Fruit fly (Drosophila melanogaster): Measurements from ENCODE around the gene CG7768.

Gene CG7768

dm6 chr3L:14195714-14196113 is 22.3 kb upstream of the CG7768 start (continued):
- TF ChIP-seq ci (GFP tag; IDR thresholded peaks at IDR 0.05) (peak; percentile 82), CG2875 (GFP tag; optimal IDR thresholded peaks at IDR 0.05) (peak; percentile 26), CG2116 (GFP tag; optimal IDR thresholded peaks at IDR 0.05) (peak; percentile 9), CG6813 (GFP tag; optimal IDR thresholded peaks at IDR 0.05) (peak; percentile 49), CG10431 (GFP tag; optimal IDR thresholded peaks at IDR 0.05) (peak; percentile 61), exex (tag; optimal IDR thresholded peaks at IDR 0.05) (peak; percentile 54), CG33213 (GFP tag; optimal IDR thresholded peaks at IDR 0.05) (no peak), CG17912 (GFP tag; optimal IDR thresholded peaks at IDR 0.05) (peak; percentile 72), CTCF (GFP tag; optimal IDR thresholded peaks at IDR 0.05) (peak; percentile 9), ewg (GFP tag; optimal IDR thresholded peaks at IDR 0.05) (no peak)

- no peak for TF ChIP-seq zf30C (GFP tag; optimal IDR thresholded peaks at IDR 0.05)
- peak; percentile 8; the same call in 1 of the 2 replicates for TF ChIP-seq CG11696 (GFP tag; IDR thresholded peaks at IDR 0.05)
- peak; percentile 57; the same call in 1 of the 2 replicates for TF ChIP-seq vvl (GFP tag; IDR thresholded peaks at IDR 0.05)
- TF ChIP-seq sqz (GFP tag; optimal IDR thresholded peaks at IDR 0.05), result peak; percentile 33
- peak; percentile 5 for TF ChIP-seq CG5180 (GFP tag; optimal IDR thresholded peaks at IDR 0.05)
- 0 out of 3 replicates have a peak, but pooled peaks have one; percentile 7 for TF ChIP-seq CG2199 (GFP tag; IDR thresholded peaks at IDR 0.05)
- no peak for TF ChIP-seq CG3281 (GFP tag; optimal IDR thresholded peaks at IDR 0.05)
- TF ChIP-seq prd (optimal IDR thresholded peaks at IDR 0.05), result no peak
- no peak for TF ChIP-seq prd (GFP tag; IDR thresholded peaks at IDR 0.05)
- no peak for TF ChIP-seq dm (GFP tag; optimal IDR thresholded peaks at IDR 0.05)
- no peak for TF ChIP-seq CG13123 (GFP tag; optimal IDR thresholded peaks at IDR 0.05)
- TF ChIP-seq CG32767 (GFP tag; IDR thresholded peaks at IDR 0.05), result no peak
- TF ChIP-seq wor (GFP tag; IDR thresholded peaks at IDR 0.05), result no peak
- TF ChIP-seq btn (GFP tag; optimal IDR thresholded peaks at IDR 0.05), result no peak
- no peak for TF ChIP-seq CG4820 (GFP tag; optimal IDR thresholded peaks at IDR 0.05)
- TF ChIP-seq Adf1 (GFP tag; IDR thresholded peaks at IDR 0.05), result no peak
- no peak for TF ChIP-seq CG31441 (GFP tag; IDR thresholded peaks at IDR 0.05)
- peak; percentile 92 for TF ChIP-seq onecut (GFP tag; IDR thresholded peaks at IDR 0.05)
- no peak for TF ChIP-seq CG11093 (GFP tag; IDR thresholded peaks at IDR 0.05)
- no peak for TF ChIP-seq gt (GFP tag; IDR thresholded peaks at IDR 0.05)
- peak; percentile 90 for TF ChIP-seq CG18011 (GFP tag; optimal IDR thresholded peaks at IDR 0.05)
- TF ChIP-seq inv (GFP tag; IDR thresholded peaks at IDR 0.05; ENCODE audit: partially characterized antibody), result no peak
- TF ChIP-seq scrt (GFP tag; optimal IDR thresholded peaks at IDR 0.05), result peak; percentile 3
- TF ChIP-seq Pdp1 (GFP tag; optimal IDR thresholded peaks at IDR 0.05), result peak in 1 of 2 experiments; percentile 86
- TF ChIP-seq abd-A (tag; optimal IDR thresholded peaks at IDR 0.05), result peak; percentile 25
These were observed 19.8 kb upstream of the CG7768 start for dm6 chr3L:14198216-14198615.

- no peak; the same call in 2 of the 3 replicates for TF ChIP-seq Opbp (GFP tag; IDR thresholded peaks at IDR 0.05; ENCODE audit: partially characterized antibody)
- TF ChIP-seq az2 (GFP tag; optimal IDR thresholded peaks at IDR 0.05), result no peak
- peak; percentile 84 for TF ChIP-seq CG10321 (GFP tag; IDR thresholded peaks at IDR 0.05)
- peak; percentile 27; the same call in 1 of the 2 replicates for TF ChIP-seq CG17328 (GFP tag; IDR thresholded peaks at IDR 0.05)
- TF ChIP-seq CG7357 (GFP tag; IDR thresholded peaks at IDR 0.05), result no peak
- no peak for TF ChIP-seq CG10462 (GFP tag; optimal IDR thresholded peaks at IDR 0.05)
- TF ChIP-seq Jarid2 (GFP tag; optimal IDR thresholded peaks at IDR 0.05), result peak; percentile 13
- peak; percentile 7 for TF ChIP-seq BtbVII (GFP tag; optimal IDR thresholded peaks at IDR 0.05)
- TF ChIP-seq onecut (GFP tag; IDR thresholded peaks at IDR 0.05), result 0 out of 2 replicates have a peak, but pooled peaks have one; percentile 8
- TF ChIP-seq gce (GFP tag; IDR thresholded peaks at IDR 0.05), result 0 out of 3 replicates have a peak, but pooled peaks have one; percentile 12
- TF ChIP-seq Sox100B (GFP tag; optimal IDR thresholded peaks at IDR 0.05), result no peak
- TF ChIP-seq yki (optimal IDR thresholded peaks at IDR 0.05), result no peak
- peak; percentile 32; the same call in 1 of the 3 replicates for TF ChIP-seq row (GFP tag; IDR thresholded peaks at IDR 0.05)
- TF ChIP-seq Sry-β (GFP tag; optimal IDR thresholded peaks at IDR 0.05), result peak; percentile 62
- no peak for TF ChIP-seq org-1 (GFP tag; optimal IDR thresholded peaks at IDR 0.05)
- TF ChIP-seq caup (GFP tag; optimal IDR thresholded peaks at IDR 0.05; ENCODE audit: severe bottlenecking), result peak; percentile 21
- TF ChIP-seq HLHmδ (GFP tag; optimal IDR thresholded peaks at IDR 0.05), result peak; percentile 20
- TF ChIP-seq dimm (GFP tag; IDR thresholded peaks at IDR 0.05), result no peak
These were observed 17.0 kb upstream of the CG7768 start for dm6 chr3L:14200966-14201365.

Measured in whole organism, embryonic.